Fruit fly (Drosophila melanogaster): ENCODE results near the gene CG14402.

The CG14402 gene

dm6 chr2L:20881353-20882079 is 32.4 kb downstream of the CG14402 start:
- TF ChIP-seq Sp1 (GFP tag; optimal IDR thresholded peaks at IDR 0.05) (no peak), br (GFP tag; optimal IDR thresholded peaks at IDR 0.05) (no peak), h (GFP tag; optimal IDR thresholded peaks at IDR 0.05) (peak; percentile 24), jim (GFP tag; optimal IDR thresholded peaks at IDR 0.05) (no peak), brk (GFP tag; optimal IDR thresholded peaks at IDR 0.05) (no peak), Jra (GFP tag; optimal IDR thresholded peaks at IDR 0.05) (no peak), Abd-B (GFP tag; optimal IDR thresholded peaks at IDR 0.05) (no peak), Hr83 (GFP tag; optimal IDR thresholded peaks at IDR 0.05; ENCODE audit: poor library complexity, severe bottlenecking) (peak; percentile 91), tai (GFP tag; optimal IDR thresholded peaks at IDR 0.05) (no peak), sage (GFP tag; optimal IDR thresholded peaks at IDR 0.05) (no peak), CG9705 (GFP tag; optimal IDR thresholded peaks at IDR 0.05) (no peak), Rel (GFP tag; optimal IDR thresholded peaks at IDR 0.05) (no peak), Rel (tag; optimal IDR thresholded peaks at IDR 0.05) (peak; percentile 16), pan (optimal IDR thresholded peaks at IDR 0.05) (no peak), dsf (GFP tag; optimal IDR thresholded peaks at IDR 0.05; ENCODE audit: borderline replicate concordance) (no peak), foxo (GFP tag; optimal IDR thresholded peaks at IDR 0.05) (peak in 1 of 2 experiments; percentile 13), sv (GFP tag; optimal IDR thresholded peaks at IDR 0.05) (peak; percentile 21), dmrt93B (GFP tag; optimal IDR thresholded peaks at IDR 0.05) (peak; percentile 10), Myc (optimal IDR thresholded peaks at IDR 0.05) (no peak), OdsH (GFP tag; optimal IDR thresholded peaks at IDR 0.05) (no peak), Hnf4 (GFP tag; optimal IDR thresholded peaks at IDR 0.05) (peak; percentile 18), rgr (GFP tag; optimal IDR thresholded peaks at IDR 0.05) (peak; percentile 39), CG32264 (GFP tag; optimal IDR thresholded peaks at IDR 0.05) (no peak), ey (GFP tag; optimal IDR thresholded peaks at IDR 0.05) (peak; percentile 11), Dfd (GFP tag; optimal IDR thresholded peaks at IDR 0.05) (no peak)

- TF ChIP-seq Rel (GFP tag; optimal IDR thresholded peaks at IDR 0.05) (no peak), Rel (tag; optimal IDR thresholded peaks at IDR 0.05) (no peak), N (GFP tag; optimal IDR thresholded peaks at IDR 0.05) (no peak), sage (GFP tag; optimal IDR thresholded peaks at IDR 0.05) (no peak), rgr (GFP tag; optimal IDR thresholded peaks at IDR 0.05) (no peak), Sp1 (GFP tag; optimal IDR thresholded peaks at IDR 0.05) (no peak), psq (GFP tag; optimal IDR thresholded peaks at IDR 0.05) (no peak), dmrt93B (GFP tag; optimal IDR thresholded peaks at IDR 0.05) (no peak), OdsH (GFP tag; optimal IDR thresholded peaks at IDR 0.05) (no peak), Vsx2 (GFP tag; optimal IDR thresholded peaks at IDR 0.05; ENCODE audit: partially characterized antibody) (no peak), dl (GFP tag; optimal IDR thresholded peaks at IDR 0.05; ENCODE audit: insufficient read depth in 1 of 2, partially characterized antibody in 2 of 2) (no peak), Abd-B (GFP tag; optimal IDR thresholded peaks at IDR 0.05) (no peak), CG9705 (GFP tag; optimal IDR thresholded peaks at IDR 0.05) (no peak), Dfd (GFP tag; optimal IDR thresholded peaks at IDR 0.05) (no peak), pan (optimal IDR thresholded peaks at IDR 0.05) (no peak), dsf (GFP tag; optimal IDR thresholded peaks at IDR 0.05; ENCODE audit: borderline replicate concordance) (no peak), Jra (GFP tag; optimal IDR thresholded peaks at IDR 0.05) (no peak), fru (GFP tag; optimal IDR thresholded peaks at IDR 0.05) (no peak), Myc (optimal IDR thresholded peaks at IDR 0.05) (no peak)
These were observed 34.0 kb downstream of the CG14402 start for dm6 chr2L:20883097-20883496.

DNA sequence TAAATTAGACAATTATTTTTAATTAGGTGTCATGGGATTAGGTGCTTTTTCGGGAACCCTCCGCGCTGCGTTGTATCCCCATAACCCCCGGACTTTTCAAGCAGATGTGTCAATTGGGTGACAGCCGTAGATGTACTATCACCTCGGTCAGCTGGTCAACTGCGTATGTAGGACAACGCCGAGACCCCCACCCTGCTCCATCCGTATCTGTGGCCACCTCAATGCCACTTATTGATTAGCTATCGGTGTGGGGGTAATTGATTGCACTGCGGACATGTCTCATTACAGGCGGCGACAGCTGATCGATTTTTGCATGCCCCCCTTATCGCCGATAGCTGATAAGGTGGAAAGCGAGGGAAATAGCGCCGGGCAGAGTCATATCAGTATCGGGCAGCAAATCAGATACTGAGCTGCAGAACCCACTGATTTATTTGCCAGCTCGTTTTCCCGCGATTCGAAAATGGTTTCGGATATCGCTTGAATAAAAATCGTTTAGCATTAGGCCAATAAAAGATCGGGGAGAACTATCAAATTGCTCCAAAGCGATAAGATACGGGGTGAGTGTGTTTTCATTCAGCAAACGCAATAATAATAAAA is 34.6 kb downstream of the CG14402 start:
- TF ChIP-seq N (GFP tag; optimal IDR thresholded peaks at IDR 0.05) = no peak
- TF ChIP-seq Sp1 (GFP tag; optimal IDR thresholded peaks at IDR 0.05) = no peak
- TF ChIP-seq Hr83 (GFP tag; optimal IDR thresholded peaks at IDR 0.05; ENCODE audit: poor library complexity, severe bottlenecking) = no peak
- TF ChIP-seq Rel (GFP tag; optimal IDR thresholded peaks at IDR 0.05) = no peak
- no peak for TF ChIP-seq Rel (tag; optimal IDR thresholded peaks at IDR 0.05)
- no peak for TF ChIP-seq woc (GFP tag; optimal IDR thresholded peaks at IDR 0.05)
- no peak for TF ChIP-seq usp (GFP tag; optimal IDR thresholded peaks at IDR 0.05)
- no peak for TF ChIP-seq CrebA (GFP tag; optimal IDR thresholded peaks at IDR 0.05; ENCODE audit: borderline replicate concordance)
- TF ChIP-seq dsf (GFP tag; optimal IDR thresholded peaks at IDR 0.05; ENCODE audit: borderline replicate concordance) = no peak
- no peak for TF ChIP-seq lola (GFP tag; optimal IDR thresholded peaks at IDR 0.05)
- no peak for TF ChIP-seq CG32264 (GFP tag; optimal IDR thresholded peaks at IDR 0.05)
- TF ChIP-seq sv (GFP tag; optimal IDR thresholded peaks at IDR 0.05) = no peak
- no peak for TF ChIP-seq jim (GFP tag; optimal IDR thresholded peaks at IDR 0.05)
- no peak for TF ChIP-seq Hnf4 (GFP tag; optimal IDR thresholded peaks at IDR 0.05)
- TF ChIP-seq psq (GFP tag; optimal IDR thresholded peaks at IDR 0.05) = no peak
- no peak for TF ChIP-seq pan (optimal IDR thresholded peaks at IDR 0.05)
- TF ChIP-seq Dfd (GFP tag; optimal IDR thresholded peaks at IDR 0.05) = no peak
- no peak for TF ChIP-seq Abd-B (GFP tag; optimal IDR thresholded peaks at IDR 0.05)
- TF ChIP-seq rgr (GFP tag; optimal IDR thresholded peaks at IDR 0.05) = no peak

All from whole organism, wandering third instar larva.